Fruit fly (Drosophila melanogaster): Measurements from ENCODE around the gene CG17196.

DNA sequence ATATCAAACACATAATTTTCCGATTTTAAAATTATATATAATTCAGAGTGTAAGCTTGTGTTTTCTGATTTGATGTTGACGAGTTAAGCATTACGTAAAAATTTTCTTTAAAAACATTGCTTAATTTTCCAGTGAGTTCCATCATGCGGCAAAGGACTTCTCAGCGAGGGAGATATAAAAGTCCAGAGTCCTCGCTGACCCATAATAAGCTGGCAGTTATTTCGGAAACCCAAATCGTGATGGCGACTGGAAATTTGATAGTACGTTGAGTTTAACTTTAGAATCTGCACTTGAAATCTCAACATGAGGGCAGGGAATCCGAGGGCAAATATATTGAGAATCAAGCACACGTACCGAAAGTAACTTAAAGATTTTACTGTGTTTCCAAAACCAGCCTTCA lies 768 bp downstream of the CG17196 start, which contains the start of the genes CG17197 and CG17198:
- no peak for TF ChIP-seq Smox (GFP tag; optimal IDR thresholded peaks at IDR 0.05)
- TF ChIP-seq topi (GFP tag; optimal IDR thresholded peaks at IDR 0.05): no peak
- TF ChIP-seq Gug (GFP tag; IDR thresholded peaks at IDR 0.05): no peak
- TF ChIP-seq lz (GFP tag; optimal IDR thresholded peaks at IDR 0.05): no peak
- TF ChIP-seq CG10669 (GFP tag; optimal IDR thresholded peaks at IDR 0.05): no peak
- TF ChIP-seq Sox15 (GFP tag; optimal IDR thresholded peaks at IDR 0.05): no peak
- TF ChIP-seq Hr38 (GFP tag; optimal IDR thresholded peaks at IDR 0.05): no peak
- TF ChIP-seq fkh (GFP tag; optimal IDR thresholded peaks at IDR 0.05): no peak
- TF ChIP-seq OdsH (GFP tag; optimal IDR thresholded peaks at IDR 0.05): no peak
- no peak for TF ChIP-seq Lpt (GFP tag; optimal IDR thresholded peaks at IDR 0.05)
- TF ChIP-seq CG6808 (GFP tag; optimal IDR thresholded peaks at IDR 0.05): no peak
